Worm (Caenorhabditis elegans) whole organism, early embryonic: ENCODE data around the gene R05G6.1.

Experiments used
- ama-1 ChIP-seq: fragments of 150-350 bp; optimal IDR thresholded peaks from 2 replicates; lab custom pipeline; 2014
- ceh-13 ChIP-seq: fragments of 200-800 bp; sonication (Bioruptor generic); optimal IDR thresholded peaks from 2 replicates; lab custom pipeline; 2018; ENCODE audit warnings: mild to moderate bottlenecking, missing genetic modification characterization, missing compliant biosample characterization
- ceh-36 ChIP-seq: sonication (generic microtip); optimal IDR thresholded peaks from 2 replicates; lab custom pipeline; 2016; ENCODE audit warnings: missing genetic modification characterization, inconsistent platforms, missing compliant biosample characterization
- flt-1 ChIP-seq: fragments of 200-800 bp; sonication (Bioruptor generic); IDR thresholded peaks from 2 replicates; pipeline ENCODE4 v1.3.6; 2022; ENCODE audit warnings: missing genetic modification characterization, missing compliant biosample characterization
- scrt-1 ChIP-seq: fragments of 200-800 bp; sonication (Bioruptor generic); IDR thresholded peaks from 2 replicates; pipeline ENCODE4 v1.3.6; 2022; ENCODE audit warnings: missing genetic modification characterization, missing compliant biosample characterization
- tbx-11 ChIP-seq: fragments of 200-800 bp; sonication (Bioruptor generic); IDR thresholded peaks from 2 replicates; pipeline ENCODE4 v1.3.6; 2022; ENCODE audit warnings: missing genetic modification characterization, missing compliant biosample characterization
- tbx-37 ChIP-seq: fragments of 200-800 bp; sonication (Bioruptor generic); conservative IDR thresholded peaks from 2 replicates; pipeline ENCODE4 v1.3.6; 2022; ENCODE audit warnings: missing genetic modification reagents, missing genetic modification characterization, missing compliant biosample characterization
- tra-4 ChIP-seq: sonication (generic microtip); optimal IDR thresholded peaks from 2 replicates; lab custom pipeline; 2017; ENCODE audit warnings: missing genetic modification characterization, missing compliant biosample characterization

- no peak for TF ChIP-seq ceh-13 (GFP tag; lab: Kevin White, UChicago)
- TF ChIP-seq flt-1 = no peak
- no peak for TF ChIP-seq tra-4 (tag; lab: Kevin White, UChicago)
- no peak for TF ChIP-seq tbx-11 (GFP tag; lab: Robert Waterston, UW)
- TF ChIP-seq ceh-36 (tag; lab: Kevin White, UChicago) = no peak
- no peak for TF ChIP-seq scrt-1 (GFP tag; lab: Robert Waterston, UW)
- TF ChIP-seq tbx-37 (GFP tag; lab: Robert Waterston, UW) = no peak
- no peak for TF ChIP-seq ama-1
Measured at ce11 chrIV:7559237-7559636, 26.8 kb downstream of the R05G6.1 start.
